Worm (Caenorhabditis elegans): Measurements from ENCODE around the gene F42A8.1.
A peak's percentile ranks its signal among the peaks of the same experiment; 100 is the strongest.

Gene F42A8.1

DNA sequence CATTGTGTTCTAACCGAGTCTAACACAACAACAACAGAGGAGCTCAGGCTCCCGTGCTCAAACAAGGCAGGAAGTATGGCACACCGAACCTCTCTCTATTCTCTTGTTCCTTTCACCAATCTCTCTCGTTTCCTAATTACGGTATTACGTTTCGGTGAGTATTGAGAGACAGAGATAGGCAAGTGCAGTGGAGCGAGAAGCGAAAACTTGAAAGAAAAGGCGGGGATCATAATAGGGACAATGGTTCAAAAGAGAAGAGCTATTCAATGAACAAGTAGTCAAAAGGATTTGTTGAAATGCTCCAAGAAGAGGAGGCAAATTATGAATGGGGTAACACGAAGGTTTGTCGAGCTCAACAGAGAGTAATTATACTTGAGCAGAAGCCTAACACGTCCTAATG is 33.1 kb downstream of the F42A8.1 start:
- TF ChIP-seq elt-1 (tag; optimal IDR thresholded peaks at IDR 0.05) (no peak), aly-2 (tag; optimal IDR thresholded peaks at IDR 0.05) (no peak), ceh-82 (tag; optimal IDR thresholded peaks at IDR 0.05) (no peak), unc-39 (tag; optimal IDR thresholded peaks at IDR 0.05) (no peak), dmd-4 (tag; optimal IDR thresholded peaks at IDR 0.05) (no peak), crh-2 (tag; optimal IDR thresholded peaks at IDR 0.05) (no peak), Y55F3AM.14 (GFP tag; optimal IDR thresholded peaks at IDR 0.05) (no peak), nhr-129 (tag; optimal IDR thresholded peaks at IDR 0.05) (no peak), mdl-1 (tag; optimal IDR thresholded peaks at IDR 0.05) (no peak), nhr-12 (tag; optimal IDR thresholded peaks at IDR 0.05) (no peak), skn-1 (tag; optimal IDR thresholded peaks at IDR 0.05) (no peak), zag-1 (tag; optimal IDR thresholded peaks at IDR 0.05) (no peak), gmeb-1 (tag; optimal IDR thresholded peaks at IDR 0.05) (no peak), unc-62 (GFP tag; optimal IDR thresholded peaks at IDR 0.05) (no peak)

DNA sequence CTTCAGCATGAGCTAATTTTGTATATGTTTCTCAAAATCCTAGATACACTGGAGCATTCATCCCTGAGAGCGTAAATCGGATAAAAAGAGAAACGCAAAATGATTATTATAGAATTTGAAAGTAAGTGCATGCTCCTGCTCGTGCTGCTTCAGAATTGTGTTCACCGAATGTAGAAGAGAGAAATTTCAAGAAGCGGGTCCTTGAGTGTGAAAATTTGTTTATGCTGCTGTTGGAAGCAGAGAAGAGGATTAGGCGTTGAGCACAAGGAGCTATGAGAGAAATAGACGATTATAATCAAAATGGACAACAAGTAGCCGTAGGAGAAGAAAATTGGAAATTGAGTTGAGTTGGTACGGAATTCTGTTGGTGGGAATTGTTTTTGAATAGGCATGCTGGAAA is 34.7 kb downstream of the F42A8.1 start:
- TF ChIP-seq nhr-6 (tag; optimal IDR thresholded peaks at IDR 0.05), result no peak
- no peak for TF ChIP-seq lsy-2 (tag; optimal IDR thresholded peaks at IDR 0.05)
- peak; percentile 22 for TF ChIP-seq unc-55 (GFP tag; optimal IDR thresholded peaks at IDR 0.05)
- no peak for TF ChIP-seq crh-2 (tag; optimal IDR thresholded peaks at IDR 0.05)
- no peak for TF ChIP-seq skn-1 (tag; optimal IDR thresholded peaks at IDR 0.05)
- no peak for TF ChIP-seq blmp-1 (tag; optimal IDR thresholded peaks at IDR 0.05; ENCODE audit: insufficient read depth)
- TF ChIP-seq ceh-82 (tag; optimal IDR thresholded peaks at IDR 0.05), result no peak
- no peak for TF ChIP-seq elt-3 (tag; optimal IDR thresholded peaks at IDR 0.05)

- no peak for TF ChIP-seq C34F6.9 (tag; optimal IDR thresholded peaks at IDR 0.05)
- TF ChIP-seq unc-55 (GFP tag; optimal IDR thresholded peaks at IDR 0.05), result peak; percentile 31
Measured at ce11 chrII:9310794-9311193, 35.6 kb downstream of the F42A8.1 start.

ce11 chrII:9310204-9310603 is 36.2 kb downstream of the F42A8.1 start, which contains the start of gene cam-1:
TSS of gene cam-1 (minus strand) at chrII:9310304.
- no peak for TF ChIP-seq gmeb-1 (tag; optimal IDR thresholded peaks at IDR 0.05)
- TF ChIP-seq aly-2 (tag; optimal IDR thresholded peaks at IDR 0.05), result no peak
- TF ChIP-seq ztf-11 (tag; optimal IDR thresholded peaks at IDR 0.05), result no peak
- TF ChIP-seq lsy-2 (tag; optimal IDR thresholded peaks at IDR 0.05), result no peak
- no peak for TF ChIP-seq peb-1 (tag; optimal IDR thresholded peaks at IDR 0.05)

ce11 chrII:9308614-9309046 is 37.8 kb downstream of the F42A8.1 start:
- TF ChIP-seq ztf-11 (tag; optimal IDR thresholded peaks at IDR 0.05), result no peak
- peak; percentile 87 for TF ChIP-seq mab-5 (tag; optimal IDR thresholded peaks at IDR 0.05)

ce11 chrII:9306835-9307234 is 39.6 kb downstream of the F42A8.1 start:
- TF ChIP-seq nhr-129 (tag; optimal IDR thresholded peaks at IDR 0.05) (peak; percentile 33), sem-4 (tag; optimal IDR thresholded peaks at IDR 0.05) (peak; percentile 50), unc-62 (GFP tag; optimal IDR thresholded peaks at IDR 0.05) (peak; percentile 46), ZK546.5 (tag; optimal IDR thresholded peaks at IDR 0.05) (no peak), elt-1 (tag; optimal IDR thresholded peaks at IDR 0.05) (no peak), unc-55 (GFP tag; optimal IDR thresholded peaks at IDR 0.05) (peak; percentile 2), lsy-2 (tag; optimal IDR thresholded peaks at IDR 0.05) (peak in 1 of 2 experiments; percentile 59), C34F6.9 (tag; optimal IDR thresholded peaks at IDR 0.05) (peak; percentile 56), lin-39 (tag; optimal IDR thresholded peaks at IDR 0.05) (peak; percentile 79), mab-5 (tag; optimal IDR thresholded peaks at IDR 0.05) (peak; percentile 93), ztf-4 (tag; optimal IDR thresholded peaks at IDR 0.05) (peak; percentile 23), Y55F3AM.14 (GFP tag; optimal IDR thresholded peaks at IDR 0.05) (no peak), ceh-16 (tag; optimal IDR thresholded peaks at IDR 0.05) (no peak), F13H6.1 (tag; optimal IDR thresholded peaks at IDR 0.05) (peak; percentile 57), ztf-11 (tag; optimal IDR thresholded peaks at IDR 0.05) (no peak), crh-2 (tag; optimal IDR thresholded peaks at IDR 0.05) (no peak), sma-3 (GFP tag; optimal IDR thresholded peaks at IDR 0.05) (no peak), sma-9 (GFP tag; optimal IDR thresholded peaks at IDR 0.05) (peak; percentile 46), sma-9 (tag; optimal IDR thresholded peaks at IDR 0.05) (no peak), zag-1 (tag; optimal IDR thresholded peaks at IDR 0.05) (peak; percentile 50)

Data from whole organism, L2 larva.